Fruit fly (Drosophila melanogaster): Measurements from ENCODE around the gene CG32485.

CG32485 gene

DNA sequence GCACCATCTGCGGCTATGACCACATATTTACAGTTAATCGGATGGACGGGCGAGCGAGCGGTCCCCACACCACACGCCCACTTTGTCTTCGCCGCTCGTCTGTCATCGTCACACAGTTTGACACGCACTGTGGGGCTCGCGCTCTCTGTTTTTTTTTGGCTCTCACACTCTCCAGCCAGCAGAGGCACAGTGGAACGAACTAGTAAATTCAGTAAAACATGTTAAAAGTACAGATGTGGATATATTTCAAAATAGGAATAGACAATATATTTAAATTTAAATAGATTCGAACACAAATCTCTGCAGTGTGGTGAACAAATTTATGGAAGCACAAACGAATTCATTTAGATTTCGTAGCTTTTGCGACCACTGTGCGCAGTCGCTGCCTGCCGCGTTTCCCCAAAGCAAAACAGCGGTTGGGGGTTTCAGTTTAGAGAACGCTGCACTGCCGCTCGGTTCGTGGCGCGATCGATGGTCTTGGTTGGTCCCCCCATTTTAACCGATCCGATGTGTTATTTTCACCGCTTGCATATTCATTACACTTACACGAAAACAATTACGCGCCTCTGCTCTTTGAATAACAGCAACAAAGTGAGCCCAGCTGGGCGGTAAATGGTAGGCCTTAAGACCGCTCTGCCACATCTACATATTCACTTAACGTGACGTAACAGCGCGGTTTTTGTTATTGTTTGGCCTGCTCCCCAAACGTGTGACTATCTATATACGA lies 31.2 kb downstream of the CG32485 start (continued):
- TF ChIP-seq Optix (GFP tag; IDR thresholded peaks at IDR 0.05) (peak; percentile 98), CG10147 (GFP tag; optimal IDR thresholded peaks at IDR 0.05) (peak; percentile 96), CG9797 (GFP tag; optimal IDR thresholded peaks at IDR 0.05) (peak; percentile 68), dan (GFP tag; IDR thresholded peaks at IDR 0.05) (peak; percentile 85), CG8388 (GFP tag; optimal IDR thresholded peaks at IDR 0.05) (peak; percentile 98), gsb (GFP tag; IDR thresholded peaks at IDR 0.05) (peak; percentile 97), pho (GFP tag; optimal IDR thresholded peaks at IDR 0.05) (peak; percentile 97), slp2 (GFP tag; optimal IDR thresholded peaks at IDR 0.05) (peak; percentile 94), slou (GFP tag; optimal IDR thresholded peaks at IDR 0.05) (peak; percentile 94), CG6683 (GFP tag; optimal IDR thresholded peaks at IDR 0.05) (peak; percentile 98), Ssrp (tag; optimal IDR thresholded peaks at IDR 0.05) (peak; percentile 97), CG7839 (tag; optimal IDR thresholded peaks at IDR 0.05) (peak; percentile 98), CG34224 (GFP tag; IDR thresholded peaks at IDR 0.05; ENCODE audit: partially characterized antibody) (peak; percentile 76), CG17802 (tag; optimal IDR thresholded peaks at IDR 0.05) (peak; percentile 91), CG15011 (GFP tag; optimal IDR thresholded peaks at IDR 0.05) (peak; percentile 95), Dp (GFP tag; optimal IDR thresholded peaks at IDR 0.05) (peak; percentile 33), wdn (GFP tag; IDR thresholded peaks at IDR 0.05) (peak; percentile 98), Dfd (GFP tag; optimal IDR thresholded peaks at IDR 0.05) (no peak), CG6765 (GFP tag; optimal IDR thresholded peaks at IDR 0.05) (peak; percentile 98), seq (GFP tag; IDR thresholded peaks at IDR 0.05) (peak; percentile 99), vnd (GFP tag; IDR thresholded peaks at IDR 0.05; ENCODE audit: partially characterized antibody) (peak; percentile 83), CG10366 (GFP tag; IDR thresholded peaks at IDR 0.05) (peak; percentile 99), Mrtf (GFP tag; IDR thresholded peaks at IDR 0.05) (peak; percentile 97; the same call in 2 of the 3 replicates), unc-4 (GFP tag; IDR thresholded peaks at IDR 0.05; ENCODE audit: partially characterized antibody) (peak; percentile 41; the same call in 1 of the 2 replicates), CG2712 (tag; optimal IDR thresholded peaks at IDR 0.05) (peak; percentile 98), Blimp-1 (GFP tag; optimal IDR thresholded peaks at IDR 0.05) (peak; percentile 97), caup (GFP tag; optimal IDR thresholded peaks at IDR 0.05; ENCODE audit: severe bottlenecking) (peak; percentile 98), CG7987 (GFP tag; optimal IDR thresholded peaks at IDR 0.05) (peak; percentile 98), maf-S (GFP tag; optimal IDR thresholded peaks at IDR 0.05) (peak; percentile 93), CG1792 (GFP tag; optimal IDR thresholded peaks at IDR 0.05) (peak; percentile 90), CG12942 (GFP tag; optimal IDR thresholded peaks at IDR 0.05) (peak; percentile 98), CG31365 (tag; optimal IDR thresholded peaks at IDR 0.05) (peak; percentile 93), stc (GFP tag; IDR thresholded peaks at IDR 0.05) (peak; percentile 99), Usf (GFP tag; optimal IDR thresholded peaks at IDR 0.05) (peak; percentile 97), rib (GFP tag; IDR thresholded peaks at IDR 0.05) (peak; percentile 98), Lim3 (GFP tag; IDR thresholded peaks at IDR 0.05) (peak; percentile 90), odd (GFP tag; optimal IDR thresholded peaks at IDR 0.05) (peak; percentile 98), bcd (GFP tag; optimal IDR thresholded peaks at IDR 0.05) (peak; percentile 98), CG31388 (GFP tag; optimal IDR thresholded peaks at IDR 0.05) (peak; percentile 95), ap (GFP tag; IDR thresholded peaks at IDR 0.05) (peak; percentile 97), lola (GFP tag; optimal IDR thresholded peaks at IDR 0.05) (peak in 1 of 3 experiments; percentile 94), gcm (GFP tag; optimal IDR thresholded peaks at IDR 0.05) (peak; percentile 99), CG32772 (GFP tag; IDR thresholded peaks at IDR 0.05) (peak; percentile 98), cg (GFP tag; optimal IDR thresholded peaks at IDR 0.05) (peak; percentile 72), CG4424 (GFP tag; optimal IDR thresholded peaks at IDR 0.05) (peak; percentile 99), CG17385 (GFP tag; optimal IDR thresholded peaks at IDR 0.05) (peak; percentile 97), lbe (GFP tag; optimal IDR thresholded peaks at IDR 0.05) (peak; percentile 98), amos (GFP tag; IDR thresholded peaks at IDR 0.05; ENCODE audit: partially characterized antibody) (peak; percentile 58; the same call in 1 of the 2 replicates)

Data from whole organism, embryonic.